Worm (Caenorhabditis elegans) whole organism, young adult: Measurements from ENCODE around the gene F41F3.8.

ENCODE experiments used
- B0336.3 ChIP-seq: fragments of 200-800 bp; sonication (Bioruptor generic); IDR thresholded peaks from 2 replicates; pipeline ENCODE4 v1.3.6; 2022; ENCODE audit warnings: missing genetic modification characterization, missing compliant biosample characterization
- C06A6.2 ChIP-seq: fragments of 200-800 bp; sonication (Bioruptor generic); conservative IDR thresholded peaks from 2 replicates; pipeline ENCODE4 v1.3.6; 2022; ENCODE audit warnings: missing genetic modification characterization, missing compliant biosample characterization
- D2030.7 ChIP-seq: fragments of 200-800 bp; sonication (Bioruptor generic); IDR thresholded peaks from 2 replicates; pipeline ENCODE4 v1.3.6; 2022; ENCODE audit warnings: missing genetic modification reagents, missing genetic modification characterization, missing compliant biosample characterization
- Y53G8AR.9 ChIP-seq: fragments of 200-800 bp; sonication (Bioruptor generic); conservative IDR thresholded peaks from 2 replicates; pipeline ENCODE4 v1.3.6; 2022; ENCODE audit warnings: missing genetic modification reagents, missing genetic modification characterization, missing compliant biosample characterization
- Y56A3A.18 ChIP-seq: fragments of 200-800 bp; sonication (Bioruptor generic); IDR thresholded peaks from 2 replicates; pipeline ENCODE4 v1.3.6; 2022; ENCODE audit warnings: missing genetic modification reagents, missing genetic modification characterization, missing compliant biosample characterization
- akir-1 ChIP-seq: fragments of 200-800 bp; sonication (Bioruptor generic); optimal IDR thresholded peaks from 2 replicates; lab custom pipeline; 2018; ENCODE audit warnings: mild to moderate bottlenecking, missing genetic modification characterization, moderate library complexity, missing compliant biosample characterization
- aptf-2 ChIP-seq: fragments of 200-800 bp; sonication (Bioruptor generic); conservative IDR thresholded peaks from 2 replicates; pipeline ENCODE4 v1.3.6; 2022; ENCODE audit warnings: missing genetic modification reagents, missing genetic modification characterization, missing compliant biosample characterization
- athp-1 ChIP-seq: sonication (generic microtip); optimal IDR thresholded peaks from 2 replicates; lab custom pipeline; 2017; ENCODE audit warnings: mild to moderate bottlenecking, missing genetic modification characterization, missing compliant biosample characterization
- attf-3 ChIP-seq: fragments of 200-800 bp; sonication (Bioruptor generic); conservative IDR thresholded peaks from 2 replicates; pipeline ENCODE4 v1.3.6; 2022; ENCODE audit warnings: missing genetic modification reagents, missing genetic modification characterization, missing compliant biosample characterization
- attf-5 ChIP-seq: fragments of 200-800 bp; sonication (Bioruptor generic); optimal IDR thresholded peaks from 2 replicates; lab custom pipeline; 2018; ENCODE audit warnings: mild to moderate bottlenecking, missing genetic modification characterization, missing compliant biosample characterization
- ccch-3 ChIP-seq: fragments of 200-800 bp; sonication (Bioruptor generic); optimal IDR thresholded peaks from 2 replicates; lab custom pipeline; 2018; ENCODE audit warnings: mild to moderate bottlenecking, missing genetic modification characterization, missing compliant biosample characterization
- cebp-1 ChIP-seq, 2 experiments: fragments of 200-800 bp in 1 of 2; sonication (Bioruptor generic) in 1 of 2; sonication (generic microtip) in 1 of 2; IDR thresholded peaks in 1 of 2; optimal IDR thresholded peaks in 1 of 2; 2 replicates each; pipeline versions ENCODE4 v1.3.6 to Lab custom; 2017 to 2022; ENCODE audit warnings: missing compliant biosample characterization in 2 of 2, missing genetic modification characterization in 2 of 2, mild to moderate bottlenecking in 1 of 2, missing genetic modification reagents in 1 of 2, moderate library complexity in 1 of 2
- cebp-2 ChIP-seq: fragments of 200-800 bp; sonication (Bioruptor generic); IDR thresholded peaks from 2 replicates; pipeline ENCODE4 v1.3.6; 2022; ENCODE audit warnings: missing genetic modification characterization, missing compliant biosample characterization
- ceh-40 ChIP-seq: fragments of 200-800 bp; sonication (Bioruptor generic); IDR thresholded peaks from 2 replicates; pipeline ENCODE4 v1.3.6; 2022; ENCODE audit warnings: missing genetic modification characterization, missing compliant biosample characterization
- die-1 ChIP-seq: sonication (generic microtip); optimal IDR thresholded peaks from 2 replicates; lab custom pipeline; 2016; ENCODE audit warnings: missing genotype, mild to moderate bottlenecking, missing genetic modification characterization, missing compliant biosample characterization
- dox-1 ChIP-seq: fragments of 200-800 bp; sonication (Bioruptor generic); IDR thresholded peaks from 2 replicates; pipeline ENCODE4 v1.3.6; 2022; ENCODE audit warnings: missing genetic modification reagents, missing genetic modification characterization, missing compliant biosample characterization
- dpl-1 ChIP-seq: fragments of 150-350 bp; optimal IDR thresholded peaks from 2 replicates; lab custom pipeline; 2014; ENCODE audit warnings: missing biosample characterization, missing genetic modification reagents, missing genetic modification characterization
- fkh-3 ChIP-seq: sonication (generic microtip); optimal IDR thresholded peaks from 2 replicates; lab custom pipeline; 2016; ENCODE audit warnings: mild to moderate bottlenecking, missing genetic modification characterization, missing compliant biosample characterization
- gei-17 ChIP-seq: fragments of 200-800 bp; sonication (Bioruptor generic); optimal IDR thresholded peaks from 2 replicates; lab custom pipeline; 2018; ENCODE audit warnings: mild to moderate bottlenecking, missing genetic modification characterization, missing compliant biosample characterization
- him-1 ChIP-seq: sonication (generic microtip); optimal IDR thresholded peaks from 2 replicates; lab custom pipeline; 2016; ENCODE audit warnings: missing genotype, missing genetic modification reagents, missing genetic modification characterization, missing compliant biosample characterization
- hmg-1.2 ChIP-seq: fragments of 200-800 bp; sonication (Bioruptor generic); IDR thresholded peaks from 2 replicates; pipeline ENCODE4 v1.3.6; 2022; ENCODE audit warnings: missing genetic modification reagents, missing genetic modification characterization, missing compliant biosample characterization
- lin-35 ChIP-seq, 3 experiments: fragments of 150-350 bp in 2 of 3; sonication (generic microtip) in 1 of 3; optimal IDR thresholded peaks; 2 replicates each; lab custom pipeline; 2014 to 2018; ENCODE audit warnings: missing biosample characterization in 3 of 3, missing genetic modification characterization in 3 of 3, missing genetic modification reagents in 3 of 3
- lin-40 ChIP-seq: sonication (generic microtip); optimal IDR thresholded peaks from 2 replicates; lab custom pipeline; 2016; ENCODE audit warnings: missing genetic modification characterization, mild to moderate bottlenecking, missing compliant biosample characterization, missing genotype, missing genetic modification reagents
- lir-1 ChIP-seq: fragments of 200-800 bp; sonication (Bioruptor generic); conservative IDR thresholded peaks from 2 replicates; pipeline ENCODE4 v1.3.6; 2022; ENCODE audit warnings: missing genetic modification reagents, missing genetic modification characterization, missing compliant biosample characterization
- lsl-1 ChIP-seq: fragments of 200-800 bp; sonication (Bioruptor generic); optimal IDR thresholded peaks from 2 replicates; lab custom pipeline; 2018; ENCODE audit warnings: mild to moderate bottlenecking, missing genetic modification characterization, moderate library complexity, missing compliant biosample characterization
- madf-10 ChIP-seq: sonication (generic microtip); optimal IDR thresholded peaks from 2 replicates; lab custom pipeline; 2016; ENCODE audit warnings: mild to moderate bottlenecking, missing genetic modification characterization, missing compliant biosample characterization
- madf-6 ChIP-seq: fragments of 200-800 bp; sonication (Bioruptor generic); IDR thresholded peaks from 2 replicates; pipeline ENCODE4 v1.3.6; 2022; ENCODE audit warnings: missing genetic modification reagents, missing genetic modification characterization, missing compliant biosample characterization
- mcd-1 ChIP-seq: fragments of 200-800 bp; sonication (Bioruptor generic); IDR thresholded peaks from 2 replicates; pipeline ENCODE4 v1.3.6; 2022; ENCODE audit warnings: missing genetic modification reagents, missing genetic modification characterization, missing compliant biosample characterization
- mxl-1 ChIP-seq: sonication (generic microtip); optimal IDR thresholded peaks from 2 replicates; lab custom pipeline; 2016; ENCODE audit warnings: missing genetic modification characterization, missing compliant biosample characterization
- nfya-2 ChIP-seq: fragments of 200-800 bp; sonication (Bioruptor generic); IDR thresholded peaks from 2 replicates; pipeline ENCODE4 v1.3.6; 2022; ENCODE audit warnings: missing genetic modification reagents, missing genetic modification characterization, missing compliant biosample characterization
- nfyb-1 ChIP-seq: fragments of 200-800 bp; sonication (Bioruptor generic); IDR thresholded peaks from 2 replicates; pipeline ENCODE4 v1.3.6; 2022; ENCODE audit warnings: missing genetic modification reagents, missing genetic modification characterization, missing compliant biosample characterization
- nhr-80 ChIP-seq: sonication (generic microtip); optimal IDR thresholded peaks from 2 replicates; lab custom pipeline; 2016; ENCODE audit warnings: missing genetic modification characterization, missing compliant biosample characterization
- nhr-90 ChIP-seq: sonication (generic microtip); optimal IDR thresholded peaks from 2 replicates; lab custom pipeline; 2016; ENCODE audit warnings: missing genotype, mild to moderate bottlenecking, missing genetic modification characterization, missing compliant biosample characterization
- pbrm-1 ChIP-seq: fragments of 200-800 bp; sonication (Bioruptor generic); IDR thresholded peaks from 2 replicates; pipeline ENCODE4 v1.3.6; 2022; ENCODE audit warnings: missing genetic modification reagents, missing genetic modification characterization, missing compliant biosample characterization
- repo-1 ChIP-seq: sonication (generic microtip); optimal IDR thresholded peaks from 2 replicates; lab custom pipeline; 2017; ENCODE audit warnings: mild to moderate bottlenecking, missing genetic modification characterization, missing compliant biosample characterization
- sea-2 ChIP-seq: fragments of 200-800 bp; sonication (Bioruptor generic); IDR thresholded peaks from 2 replicates; pipeline ENCODE4 v1.3.6; 2022; ENCODE audit warnings: missing genetic modification characterization, missing compliant biosample characterization
- snpc-1.3 ChIP-seq: sonication (generic microtip); optimal IDR thresholded peaks from 2 replicates; lab custom pipeline; 2017; ENCODE audit warnings: missing genetic modification characterization, mild to moderate bottlenecking, missing compliant biosample characterization, antibody characterized with exemption, moderate library complexity, missing genotype, missing genetic modification reagents; ENCODE audit not compliant: insufficient read depth
- snpc-4 ChIP-seq, 5 experiments: fragments of 150-350 bp in 1 of 5; sonication (generic microtip) in 4 of 5; optimal IDR thresholded peaks; 2 replicates each; lab custom pipeline; 2014 to 2018; ENCODE audit warnings: missing genetic modification characterization in 5 of 5, missing biosample characterization in 3 of 5, antibody characterized with exemption in 2 of 5, mild to moderate bottlenecking in 2 of 5, missing compliant biosample characterization in 2 of 5, missing genotype in 2 of 5, moderate library complexity in 2 of 5, missing genetic modification reagents in 1 of 5
- tlf-1 ChIP-seq: fragments of 200-800 bp; sonication (Bioruptor generic); optimal IDR thresholded peaks from 2 replicates; lab custom pipeline; 2018; ENCODE audit warnings: mild to moderate bottlenecking, missing genetic modification characterization, missing compliant biosample characterization
- zfh-2 ChIP-seq: fragments of 200-800 bp; sonication (Bioruptor generic); conservative IDR thresholded peaks from 2 replicates; pipeline ENCODE4 v1.3.6; 2022; ENCODE audit warnings: missing genetic modification reagents, missing genetic modification characterization, missing compliant biosample characterization
- zim-3 ChIP-seq: sonication (generic microtip); optimal IDR thresholded peaks from 2 replicates; lab custom pipeline; 2017; ENCODE audit warnings: mild to moderate bottlenecking, missing genetic modification characterization, moderate library complexity, missing compliant biosample characterization
- ztf-18 ChIP-seq: sonication (generic microtip); optimal IDR thresholded peaks from 2 replicates; lab custom pipeline; 2016; ENCODE audit warnings: missing genotype, mild to moderate bottlenecking, missing genetic modification characterization, missing compliant biosample characterization
- ztf-25 ChIP-seq: fragments of 200-800 bp; sonication (Bioruptor generic); IDR thresholded peaks from 2 replicates; pipeline ENCODE4 v1.3.6; 2022; ENCODE audit warnings: missing genetic modification reagents, missing genetic modification characterization, missing compliant biosample characterization

The F41F3.8 gene

DNA sequence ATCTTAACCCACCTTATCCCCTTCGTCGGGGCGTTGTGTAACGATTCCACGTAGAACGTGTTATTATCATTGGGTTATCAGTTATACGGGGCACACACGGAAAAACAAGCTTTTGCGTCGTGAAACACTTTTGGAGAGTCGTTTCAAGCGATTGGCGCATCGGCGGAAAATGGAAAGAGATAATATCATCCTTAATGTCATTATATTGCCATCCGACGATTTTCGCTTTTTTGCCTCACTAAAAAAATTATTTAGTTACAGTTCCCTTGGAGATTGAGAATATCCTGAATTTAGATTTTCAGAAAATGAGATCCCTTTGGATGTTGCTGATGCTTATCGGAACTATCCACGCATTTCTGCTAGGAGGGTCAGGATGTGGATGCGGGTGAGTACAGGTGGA, at the start of gene F41F3.8:
Gene F41F3.8 (plus strand): TSS at position 301 of the 400 bp plus-strand sequence.
- TF ChIP-seq fkh-3 (tag; lab: Kevin White, UChicago) (no peak), him-1 (tag; lab: Kevin White, UChicago) (no peak), nfyb-1 (GFP tag; lab: Robert Waterston, UW) (no peak), attf-3 (GFP tag; lab: Robert Waterston, UW) (no peak), Y53G8AR.9 (GFP tag; lab: Robert Waterston, UW) (no peak), lsl-1 (GFP tag; lab: Kevin White, UChicago) (no peak), attf-5 (no peak), ceh-40 (GFP tag; lab: Robert Waterston, UW) (no peak), zim-3 (tag; lab: Kevin White, UChicago) (no peak), tlf-1 (GFP tag; lab: Kevin White, UChicago) (no peak), akir-1 (no peak), zfh-2 (no peak), aptf-2 (GFP tag; lab: Robert Waterston, UW) (no peak), ccch-3 (no peak), nhr-80 (tag; lab: Kevin White, UChicago) (no peak), ztf-18 (tag; lab: Kevin White, UChicago) (no peak), D2030.7 (GFP tag; lab: Robert Waterston, UW) (no peak), nfya-2 (GFP tag; lab: Robert Waterston, UW) (no peak)
- TF ChIP-seq, all 124 proteins: peak for 0

DNA sequence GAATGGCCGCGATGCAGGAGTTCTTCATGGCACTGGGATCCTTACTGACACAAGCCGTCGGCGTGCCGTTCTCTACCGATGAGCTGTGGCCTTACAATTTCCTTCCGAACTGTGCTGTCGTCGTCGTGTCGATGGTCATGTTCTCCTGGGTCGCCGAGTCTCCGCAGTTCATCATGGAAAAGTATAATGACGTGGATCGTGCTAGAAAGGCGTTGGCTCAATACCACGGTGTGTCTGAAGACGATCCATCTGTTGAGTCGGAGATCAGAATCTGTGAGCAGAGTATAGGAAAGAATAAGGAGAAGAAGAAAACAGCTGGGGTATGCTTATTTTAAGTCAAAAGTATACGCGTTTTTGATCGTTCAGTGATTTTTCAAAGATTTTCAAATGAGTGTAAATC, 49.4 kb upstream of the F41F3.8 start:
- TF ChIP-seq zfh-2 (peak; percentile 71; the same call in 1 of the 2 replicates), C06A6.2 (GFP tag; lab: Robert Waterston, UW) (no peak)

DNA sequence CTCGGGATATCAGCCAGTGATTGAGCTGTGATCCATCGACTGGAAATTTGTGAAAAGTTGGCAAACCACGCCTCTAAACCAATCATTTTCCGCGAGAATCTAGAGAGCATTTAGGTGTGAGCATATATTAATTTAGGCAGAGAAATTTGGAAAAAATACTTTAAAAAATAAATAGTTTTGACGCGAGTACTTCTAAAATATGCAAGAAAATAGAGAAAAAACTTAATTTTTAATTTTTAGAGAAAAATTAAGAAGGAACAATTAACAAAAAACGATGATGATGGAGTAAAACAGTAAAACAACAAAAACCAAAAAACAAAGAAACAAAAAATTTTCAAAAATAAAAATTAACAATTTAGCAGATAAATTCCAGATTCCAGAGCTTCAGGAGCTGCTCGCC, 41.8 kb upstream of the F41F3.8 start, which contains the start of gene txt-6:
Gene txt-6 (minus strand): TSS at position 101 of the 400 bp plus-strand sequence.
- no peak for TF ChIP-seq gei-17 (GFP tag; lab: Kevin White, UChicago)
- TF ChIP-seq die-1 (tag; lab: Kevin White, UChicago): no peak
- no peak for TF ChIP-seq repo-1 (tag; lab: Kevin White, UChicago)
- TF ChIP-seq mxl-1: no peak
- TF ChIP-seq lin-35 (GFP tag; optimal IDR thresholded peaks at IDR 0.05; lab: Kevin White, UChicago): no peak

DNA sequence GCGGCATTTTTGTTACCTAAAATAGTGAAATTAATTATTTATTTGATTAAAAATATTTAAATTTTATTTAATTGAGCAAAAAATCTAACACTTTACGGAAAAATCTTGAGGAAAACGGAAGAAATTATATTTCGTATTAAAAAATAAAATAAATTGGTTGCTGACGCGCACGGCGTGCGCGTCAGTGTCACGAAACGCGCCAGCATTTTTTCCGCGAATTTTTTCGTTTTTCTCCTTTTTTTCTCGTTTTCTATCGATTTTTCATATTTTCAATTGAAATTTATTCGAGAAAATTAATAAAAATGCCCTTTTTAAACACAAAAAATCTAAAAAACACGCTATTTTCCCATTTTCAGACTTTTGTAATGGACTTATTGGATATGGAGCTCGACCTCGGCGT, 32.8 kb upstream of the F41F3.8 start, which contains the start of the genes Y61A9LA.10 and F54D11.4:
Gene Y61A9LA.10 (minus strand): TSS at position 16 of the 400 bp plus-strand sequence.
Gene F54D11.4 (plus strand): TSS at position 350 of the 400 bp plus-strand sequence.
- TF ChIP-seq dox-1 (GFP tag; lab: Robert Waterston, UW): no peak
- TF ChIP-seq hmg-1.2 (GFP tag; lab: Robert Waterston, UW): 0 out of 2 replicates have a peak, but pooled peaks have one; percentile 9
- TF ChIP-seq pbrm-1 (GFP tag; lab: Robert Waterston, UW): no peak; the same call in 1 of the 2 replicates
- TF ChIP-seq nhr-90 (tag; lab: Kevin White, UChicago): no peak
- peak; percentile 66 for TF ChIP-seq mcd-1
- no peak for TF ChIP-seq lir-1 (GFP tag; lab: Robert Waterston, UW)
- peak; percentile 36 for TF ChIP-seq attf-5
- TF ChIP-seq athp-1 (tag; lab: Kevin White, UChicago): no peak
- peak; percentile 80 for TF ChIP-seq madf-6
- peak; percentile 40 for TF ChIP-seq snpc-1.3 (tag; lab: Kevin White, UChicago)
- no peak for TF ChIP-seq cebp-1 (GFP tag; IDR thresholded peaks at IDR 0.05; lab: Robert Waterston, UW)
- peak; percentile 57 for TF ChIP-seq cebp-1 (tag; optimal IDR thresholded peaks at IDR 0.05; lab: Kevin White, UChicago)
- no peak for TF ChIP-seq ztf-25 (GFP tag; lab: Robert Waterston, UW)
- TF ChIP-seq madf-10 (tag; lab: Kevin White, UChicago): no peak
- TF ChIP-seq cebp-2 (GFP tag; lab: Robert Waterston, UW): no peak
- TF ChIP-seq lin-40 (tag; lab: Kevin White, UChicago): peak; percentile 46
- TF ChIP-seq dpl-1 (GFP tag; lab: Kevin White, UChicago): peak; percentile 44
- no peak for TF ChIP-seq Y56A3A.18 (GFP tag; lab: Robert Waterston, UW)
- 0 out of 2 replicates have a peak, but pooled peaks have one; percentile 34 for TF ChIP-seq D2030.7 (GFP tag; lab: Robert Waterston, UW)
- 0 out of 2 replicates have a peak, but pooled peaks have one; percentile 26 for TF ChIP-seq B0336.3 (GFP tag; lab: Robert Waterston, UW)
- TF ChIP-seq ztf-18 (tag; lab: Kevin White, UChicago): peak; percentile 93
- TF ChIP-seq snpc-4 (GFP tag; optimal IDR thresholded peaks at IDR 0.05; lab: Kevin White, UChicago): no peak
- peak in 1 of 4 experiments; percentile 44 for TF ChIP-seq snpc-4 (tag; optimal IDR thresholded peaks at IDR 0.05; lab: Kevin White, UChicago)
- TF ChIP-seq sea-2 (GFP tag; lab: Robert Waterston, UW): no peak
- peak; percentile 49 for TF ChIP-seq lsl-1 (GFP tag; lab: Kevin White, UChicago)
